Worm (Caenorhabditis elegans) whole organism, early embryonic: ENCODE results near the gene T22F7.1.

Experiments used
- B0310.2 ChIP-seq: sonication (generic microtip); optimal IDR thresholded peaks from 2 replicates; lab custom pipeline; 2016; ENCODE audit warnings: mild to moderate bottlenecking, missing genetic modification characterization, missing compliant biosample characterization
- F13C5.2 ChIP-seq: sonication (generic microtip); optimal IDR thresholded peaks from 2 replicates; lab custom pipeline; 2017; ENCODE audit warnings: mild to moderate bottlenecking, missing genetic modification characterization, inconsistent platforms, missing compliant biosample characterization
- aly-1 ChIP-seq: sonication (generic microtip); optimal IDR thresholded peaks from 2 replicates; lab custom pipeline; 2016; ENCODE audit warnings: missing genetic modification characterization, missing compliant biosample characterization
- ama-1 ChIP-seq: fragments of 150-350 bp; optimal IDR thresholded peaks from 2 replicates; lab custom pipeline; 2014
- ceh-13 ChIP-seq: fragments of 200-800 bp; sonication (Bioruptor generic); optimal IDR thresholded peaks from 2 replicates; lab custom pipeline; 2018; ENCODE audit warnings: mild to moderate bottlenecking, missing genetic modification characterization, missing compliant biosample characterization
- ceh-36 ChIP-seq: sonication (generic microtip); optimal IDR thresholded peaks from 2 replicates; lab custom pipeline; 2016; ENCODE audit warnings: missing genetic modification characterization, inconsistent platforms, missing compliant biosample characterization
- ets-7 ChIP-seq: sonication (generic microtip); optimal IDR thresholded peaks from 2 replicates; lab custom pipeline; 2016; ENCODE audit warnings: missing genotype, missing genetic modification characterization, missing compliant biosample characterization
- flt-1 ChIP-seq: fragments of 200-800 bp; sonication (Bioruptor generic); IDR thresholded peaks from 2 replicates; pipeline ENCODE4 v1.3.6; 2022; ENCODE audit warnings: missing genetic modification characterization, missing compliant biosample characterization
- hmbx-1 ChIP-seq: sonication (generic microtip); optimal IDR thresholded peaks from 2 replicates; lab custom pipeline; 2016; ENCODE audit warnings: mild to moderate bottlenecking, missing genetic modification characterization, missing compliant biosample characterization
- hmg-4 ChIP-seq: fragments of 200-800 bp; sonication (Bioruptor generic); optimal IDR thresholded peaks from 2 replicates; lab custom pipeline; 2018; ENCODE audit warnings: mild to moderate bottlenecking, missing genetic modification characterization, missing compliant biosample characterization
- hnd-1 ChIP-seq: sonication (generic microtip); optimal IDR thresholded peaks from 2 replicates; lab custom pipeline; 2016; ENCODE audit warnings: missing genetic modification characterization, missing compliant biosample characterization
- pes-1 ChIP-seq: fragments of 200-800 bp; sonication (Bioruptor generic); IDR thresholded peaks from 2 replicates; pipeline ENCODE4 v1.3.6; 2022; ENCODE audit warnings: missing genetic modification reagents, missing genetic modification characterization, missing compliant biosample characterization
- scrt-1 ChIP-seq: fragments of 200-800 bp; sonication (Bioruptor generic); IDR thresholded peaks from 2 replicates; pipeline ENCODE4 v1.3.6; 2022; ENCODE audit warnings: missing genetic modification characterization, missing compliant biosample characterization
- sea-1 ChIP-seq: fragments of 200-800 bp; sonication (Bioruptor generic); conservative IDR thresholded peaks from 2 replicates; pipeline ENCODE4 v1.3.6; 2022; ENCODE audit warnings: missing genetic modification characterization, missing compliant biosample characterization
- tbx-11 ChIP-seq: fragments of 200-800 bp; sonication (Bioruptor generic); IDR thresholded peaks from 2 replicates; pipeline ENCODE4 v1.3.6; 2022; ENCODE audit warnings: missing genetic modification characterization, missing compliant biosample characterization
- tbx-37 ChIP-seq: fragments of 200-800 bp; sonication (Bioruptor generic); conservative IDR thresholded peaks from 2 replicates; pipeline ENCODE4 v1.3.6; 2022; ENCODE audit warnings: missing genetic modification reagents, missing genetic modification characterization, missing compliant biosample characterization
- tra-4 ChIP-seq: sonication (generic microtip); optimal IDR thresholded peaks from 2 replicates; lab custom pipeline; 2017; ENCODE audit warnings: missing genetic modification characterization, missing compliant biosample characterization

The T22F7.1 gene

ce11 chrIII:530899-531298 is 11.0 kb upstream of the T22F7.1 start:
- TF ChIP-seq ceh-13 (GFP tag; lab: Kevin White, UChicago) (no peak), hnd-1 (tag; lab: Kevin White, UChicago) (no peak), tra-4 (no peak), ets-7 (tag; lab: Kevin White, UChicago) (no peak), F13C5.2 (tag; lab: Kevin White, UChicago) (no peak), flt-1 (GFP tag; lab: Robert Waterston, UW) (no peak), scrt-1 (GFP tag; lab: Robert Waterston, UW) (no peak), hmg-4 (no peak), B0310.2 (tag; lab: Kevin White, UChicago) (no peak), ceh-36 (tag; lab: Kevin White, UChicago) (no peak), tbx-11 (GFP tag; lab: Robert Waterston, UW) (no peak), sea-1 (GFP tag; lab: Robert Waterston, UW) (no peak), pes-1 (GFP tag; lab: Robert Waterston, UW) (no peak), ama-1 (no peak), tbx-37 (GFP tag; lab: Robert Waterston, UW) (no peak), hmbx-1 (tag; lab: Kevin White, UChicago) (no peak), aly-1 (tag; lab: Kevin White, UChicago) (no peak)

- TF ChIP-seq ceh-36 (tag; lab: Kevin White, UChicago) (no peak), tra-4 (no peak), ceh-13 (GFP tag; lab: Kevin White, UChicago) (no peak), hmg-4 (no peak), tbx-37 (GFP tag; lab: Robert Waterston, UW) (no peak), flt-1 (GFP tag; lab: Robert Waterston, UW) (no peak), sea-1 (GFP tag; lab: Robert Waterston, UW) (no peak), hnd-1 (tag; lab: Kevin White, UChicago) (no peak)
These were observed 9.7 kb upstream of the T22F7.1 start for ce11 chrIII:532152-532551.

ce11 chrIII:535266-536107 is 6.4 kb upstream of the T22F7.1 start:
- TF ChIP-seq tra-4 = peak; percentile 17
- peak; percentile 89 for TF ChIP-seq flt-1 (GFP tag; lab: Robert Waterston, UW)
- peak; percentile 68 for TF ChIP-seq ceh-13 (GFP tag; lab: Kevin White, UChicago)
- TF ChIP-seq tbx-11 (GFP tag; lab: Robert Waterston, UW) = peak; percentile 83
- peak; percentile 89 for TF ChIP-seq pes-1 (GFP tag; lab: Robert Waterston, UW)
- no peak for TF ChIP-seq hmbx-1 (tag; lab: Kevin White, UChicago)
- peak; percentile 79 for TF ChIP-seq tbx-37 (GFP tag; lab: Robert Waterston, UW)
- TF ChIP-seq hnd-1 (tag; lab: Kevin White, UChicago) = peak; percentile 55
- peak; percentile 83 for TF ChIP-seq F13C5.2 (tag; lab: Kevin White, UChicago)
- TF ChIP-seq ets-7 (tag; lab: Kevin White, UChicago) = peak; percentile 27
- peak; percentile 56 for TF ChIP-seq B0310.2 (tag; lab: Kevin White, UChicago)
- TF ChIP-seq hmg-4 = peak; percentile 71
- peak; percentile 76; the same call in 1 of the 2 replicates for TF ChIP-seq sea-1 (GFP tag; lab: Robert Waterston, UW)
- peak; percentile 84 for TF ChIP-seq scrt-1 (GFP tag; lab: Robert Waterston, UW)
- TF ChIP-seq aly-1 (tag; lab: Kevin White, UChicago) = no peak
- peak; percentile 77 for TF ChIP-seq ceh-36 (tag; lab: Kevin White, UChicago)
- TF ChIP-seq ama-1 = no peak

ce11 chrIII:537054-537453 is 4.8 kb upstream of the T22F7.1 start:
- no peak for TF ChIP-seq scrt-1 (GFP tag; lab: Robert Waterston, UW)
- TF ChIP-seq hmg-4 = no peak
- no peak for TF ChIP-seq ceh-13 (GFP tag; lab: Kevin White, UChicago)
- TF ChIP-seq hnd-1 (tag; lab: Kevin White, UChicago) = no peak
- TF ChIP-seq ets-7 (tag; lab: Kevin White, UChicago) = no peak
- TF ChIP-seq hmbx-1 (tag; lab: Kevin White, UChicago) = no peak
- no peak for TF ChIP-seq aly-1 (tag; lab: Kevin White, UChicago)
- no peak for TF ChIP-seq pes-1 (GFP tag; lab: Robert Waterston, UW)
- TF ChIP-seq F13C5.2 (tag; lab: Kevin White, UChicago) = no peak
- no peak for TF ChIP-seq sea-1 (GFP tag; lab: Robert Waterston, UW)
- no peak for TF ChIP-seq tbx-11 (GFP tag; lab: Robert Waterston, UW)

- TF ChIP-seq scrt-1 (GFP tag; lab: Robert Waterston, UW) = no peak
- no peak for TF ChIP-seq tra-4
These were observed 5.8 kb downstream of the T22F7.1 start for ce11 chrIII:547709-548108.

ce11 chrIII:549231-549630 is 7.4 kb downstream of the T22F7.1 start:
- TF ChIP-seq ama-1 = no peak
- TF ChIP-seq ceh-36 (tag; lab: Kevin White, UChicago) = no peak
- no peak for TF ChIP-seq hmg-4
- no peak for TF ChIP-seq hnd-1 (tag; lab: Kevin White, UChicago)
- no peak for TF ChIP-seq tra-4
- no peak for TF ChIP-seq sea-1 (GFP tag; lab: Robert Waterston, UW)
- TF ChIP-seq aly-1 (tag; lab: Kevin White, UChicago) = no peak
- no peak for TF ChIP-seq ets-7 (tag; lab: Kevin White, UChicago)
- no peak for TF ChIP-seq pes-1 (GFP tag; lab: Robert Waterston, UW)
- TF ChIP-seq flt-1 (GFP tag; lab: Robert Waterston, UW) = no peak
- no peak for TF ChIP-seq tbx-11 (GFP tag; lab: Robert Waterston, UW)
- TF ChIP-seq F13C5.2 (tag; lab: Kevin White, UChicago) = no peak

- TF ChIP-seq tbx-37 (GFP tag; lab: Robert Waterston, UW) (no peak), hmbx-1 (tag; lab: Kevin White, UChicago) (no peak), ets-7 (tag; lab: Kevin White, UChicago) (no peak), ceh-36 (tag; lab: Kevin White, UChicago) (no peak), ama-1 (no peak), sea-1 (GFP tag; lab: Robert Waterston, UW) (no peak), scrt-1 (GFP tag; lab: Robert Waterston, UW) (no peak), ceh-13 (GFP tag; lab: Kevin White, UChicago) (no peak), aly-1 (tag; lab: Kevin White, UChicago) (no peak)
These were observed 13.8 kb downstream of the T22F7.1 start, which contains the start of gene B0353.1 for ce11 chrIII:555650-556049. TSS of gene B0353.1 (plus strand) at chrIII:555950.
